Fruit fly (Drosophila melanogaster): ENCODE results near the gene CG11841.
A peak's percentile ranks its signal among the peaks of the same experiment; 100 is the strongest.

The CG11841 gene

dm6 chr3R:29083459-29084457 lies 32.9 kb downstream of the CG11841 start:
- TF ChIP-seq pdm3 (GFP tag; optimal IDR thresholded peaks at IDR 0.05) = peak; percentile 44
- peak in 1 of 2 experiments; percentile 26 for TF ChIP-seq salr (GFP tag; optimal IDR thresholded peaks at IDR 0.05)
- peak; percentile 8 for TF ChIP-seq Met (GFP tag; optimal IDR thresholded peaks at IDR 0.05)
- TF ChIP-seq Sox14 (GFP tag; optimal IDR thresholded peaks at IDR 0.05) = peak; percentile 37
- peak; percentile 34 for TF ChIP-seq CG10631 (GFP tag; optimal IDR thresholded peaks at IDR 0.05)
- no peak for TF ChIP-seq CG16779 (tag; optimal IDR thresholded peaks at IDR 0.05)
- TF ChIP-seq svp (GFP tag) = peak; percentile 89
- peak; percentile 38 for TF ChIP-seq achi (GFP tag; optimal IDR thresholded peaks at IDR 0.05)
- TF ChIP-seq vri (GFP tag; optimal IDR thresholded peaks at IDR 0.05) = peak; percentile 4
- peak; percentile 8 for TF ChIP-seq Sox102F (GFP tag; optimal IDR thresholded peaks at IDR 0.05)
- TF ChIP-seq net (GFP tag; optimal IDR thresholded peaks at IDR 0.05) = no peak
- TF ChIP-seq esn (GFP tag; optimal IDR thresholded peaks at IDR 0.05) = peak; percentile 55
- no peak for TF ChIP-seq CG6792 (GFP tag; optimal IDR thresholded peaks at IDR 0.05)
- peak; percentile 31 for TF ChIP-seq spab (GFP tag; optimal IDR thresholded peaks at IDR 0.05)
- no peak for TF ChIP-seq Hr38 (GFP tag; optimal IDR thresholded peaks at IDR 0.05)
- TF ChIP-seq ss (GFP tag; optimal IDR thresholded peaks at IDR 0.05) = peak in 1 of 2 experiments; percentile 7
- TF ChIP-seq CG34406 (GFP tag; optimal IDR thresholded peaks at IDR 0.05) = no peak
- TF ChIP-seq fd85E (GFP tag; optimal IDR thresholded peaks at IDR 0.05) = no peak
- peak; percentile 24 for TF ChIP-seq Hr4 (GFP tag; optimal IDR thresholded peaks at IDR 0.05)
- TF ChIP-seq CG3919 (GFP tag; optimal IDR thresholded peaks at IDR 0.05) = peak; percentile 42
- TF ChIP-seq Gug (GFP tag; IDR thresholded peaks at IDR 0.05) = no peak
- TF ChIP-seq CG6854 (GFP tag; optimal IDR thresholded peaks at IDR 0.05) = no peak
- peak; percentile 33 for TF ChIP-seq CG8319 (GFP tag; optimal IDR thresholded peaks at IDR 0.05)
- TF ChIP-seq CG11294 (GFP tag; IDR thresholded peaks at IDR 0.05) = no peak
- no peak for TF ChIP-seq CG1621 (tag; optimal IDR thresholded peaks at IDR 0.05)
- TF ChIP-seq CG15336 (GFP tag; IDR thresholded peaks at IDR 0.05) = 0 out of 2 replicates have a peak, but pooled peaks have one; percentile 13
- TF ChIP-seq CG3032 (tag; optimal IDR thresholded peaks at IDR 0.05) = peak; percentile 33
- peak; percentile 9 for TF ChIP-seq Lpt (GFP tag; optimal IDR thresholded peaks at IDR 0.05)
- TF ChIP-seq CG8119 (GFP tag; IDR thresholded peaks at IDR 0.05) = no peak
- TF ChIP-seq eg (GFP tag; IDR thresholded peaks at IDR 0.05) = peak; percentile 45; the same call in 1 of the 3 replicates
- TF ChIP-seq Hr39 (GFP tag; optimal IDR thresholded peaks at IDR 0.05) = peak; percentile 58
- TF ChIP-seq CG6163 (GFP tag; IDR thresholded peaks at IDR 0.05) = peak; percentile 11; the same call in 1 of the 3 replicates
- peak; percentile 51 for TF ChIP-seq Ets96B (tag; optimal IDR thresholded peaks at IDR 0.05)
- TF ChIP-seq CG9139 (GFP tag; optimal IDR thresholded peaks at IDR 0.05) = no peak
- peak; percentile 19 for TF ChIP-seq lz (GFP tag; optimal IDR thresholded peaks at IDR 0.05)
- TF ChIP-seq CG7368 (GFP tag; optimal IDR thresholded peaks at IDR 0.05) = peak; percentile 13
- TF ChIP-seq Eip78C (GFP tag) = peak; percentile 70
- TF ChIP-seq dsx (GFP tag; optimal IDR thresholded peaks at IDR 0.05; ENCODE audit: poor library complexity, severe bottlenecking) = no peak
- no peak for TF ChIP-seq CG6276 (GFP tag; optimal IDR thresholded peaks at IDR 0.05)
- TF ChIP-seq Blimp-1 (GFP tag; optimal IDR thresholded peaks at IDR 0.05) = no peak
- TF ChIP-seq CG11762 (GFP tag; optimal IDR thresholded peaks at IDR 0.05; ENCODE audit: insufficient read depth) = no peak
- TF ChIP-seq fd59A (GFP tag; optimal IDR thresholded peaks at IDR 0.05) = no peak
- TF ChIP-seq topi (GFP tag; optimal IDR thresholded peaks at IDR 0.05) = peak; percentile 52
- peak; percentile 47 for TF ChIP-seq CG10669 (GFP tag; optimal IDR thresholded peaks at IDR 0.05)
- TF ChIP-seq CG4318 (GFP tag; optimal IDR thresholded peaks at IDR 0.05) = no peak
- peak; percentile 33 for TF ChIP-seq CG8632 (GFP tag; optimal IDR thresholded peaks at IDR 0.05)
- TF ChIP-seq CG6808 (GFP tag; optimal IDR thresholded peaks at IDR 0.05) = peak; percentile 33
- peak; percentile 34 for TF ChIP-seq CG31627 (GFP tag; optimal IDR thresholded peaks at IDR 0.05)
- peak; percentile 12 for TF ChIP-seq cyc (GFP tag; optimal IDR thresholded peaks at IDR 0.05)

All from whole organism, prepupa.